Fruit fly (Drosophila melanogaster): Measurements from ENCODE around the gene CG31676.

DNA sequence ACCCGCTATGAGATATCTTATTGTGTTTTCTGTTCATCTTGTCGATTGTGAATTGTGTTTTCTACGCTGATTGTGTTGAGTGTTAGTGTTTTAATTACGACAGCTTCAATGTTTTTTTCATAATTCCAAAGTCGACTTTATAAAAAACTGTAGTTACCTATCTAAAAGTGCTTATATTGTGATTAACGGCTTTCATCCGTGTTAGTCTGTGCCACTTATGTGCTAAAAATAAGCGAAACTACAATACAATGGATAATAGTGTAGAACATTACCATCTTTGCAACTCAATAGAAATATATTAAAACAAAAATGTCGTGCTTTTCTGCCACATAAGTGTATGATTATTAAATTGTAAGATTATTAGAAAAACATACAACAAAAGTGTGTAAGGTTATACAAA, 24.4 kb upstream of the CG31676 start, which contains the start of gene CG33322:
- TF ChIP-seq CG32121 (GFP tag; IDR thresholded peaks at IDR 0.05) (no peak), rn (GFP tag; IDR thresholded peaks at IDR 0.05) (no peak), fd96Ca (GFP tag; IDR thresholded peaks at IDR 0.05) (no peak), CG13204 (GFP tag; optimal IDR thresholded peaks at IDR 0.05) (no peak), CG15710 (tag; optimal IDR thresholded peaks at IDR 0.05) (no peak), CG8301 (tag; optimal IDR thresholded peaks at IDR 0.05) (no peak), CG10348 (GFP tag; IDR thresholded peaks at IDR 0.05) (no peak), gl (tag; optimal IDR thresholded peaks at IDR 0.05) (no peak), Pif1B (GFP tag; optimal IDR thresholded peaks at IDR 0.05) (no peak), EcR (GFP tag; optimal IDR thresholded peaks at IDR 0.05) (no peak), Ets98B (GFP tag; IDR thresholded peaks at IDR 0.05) (no peak), CG34367 (tag; optimal IDR thresholded peaks at IDR 0.05) (no peak)

Data from whole organism, pupa.